Worm (Caenorhabditis elegans): ENCODE data around the gene zyg-11.

zyg-11 gene

DNA sequence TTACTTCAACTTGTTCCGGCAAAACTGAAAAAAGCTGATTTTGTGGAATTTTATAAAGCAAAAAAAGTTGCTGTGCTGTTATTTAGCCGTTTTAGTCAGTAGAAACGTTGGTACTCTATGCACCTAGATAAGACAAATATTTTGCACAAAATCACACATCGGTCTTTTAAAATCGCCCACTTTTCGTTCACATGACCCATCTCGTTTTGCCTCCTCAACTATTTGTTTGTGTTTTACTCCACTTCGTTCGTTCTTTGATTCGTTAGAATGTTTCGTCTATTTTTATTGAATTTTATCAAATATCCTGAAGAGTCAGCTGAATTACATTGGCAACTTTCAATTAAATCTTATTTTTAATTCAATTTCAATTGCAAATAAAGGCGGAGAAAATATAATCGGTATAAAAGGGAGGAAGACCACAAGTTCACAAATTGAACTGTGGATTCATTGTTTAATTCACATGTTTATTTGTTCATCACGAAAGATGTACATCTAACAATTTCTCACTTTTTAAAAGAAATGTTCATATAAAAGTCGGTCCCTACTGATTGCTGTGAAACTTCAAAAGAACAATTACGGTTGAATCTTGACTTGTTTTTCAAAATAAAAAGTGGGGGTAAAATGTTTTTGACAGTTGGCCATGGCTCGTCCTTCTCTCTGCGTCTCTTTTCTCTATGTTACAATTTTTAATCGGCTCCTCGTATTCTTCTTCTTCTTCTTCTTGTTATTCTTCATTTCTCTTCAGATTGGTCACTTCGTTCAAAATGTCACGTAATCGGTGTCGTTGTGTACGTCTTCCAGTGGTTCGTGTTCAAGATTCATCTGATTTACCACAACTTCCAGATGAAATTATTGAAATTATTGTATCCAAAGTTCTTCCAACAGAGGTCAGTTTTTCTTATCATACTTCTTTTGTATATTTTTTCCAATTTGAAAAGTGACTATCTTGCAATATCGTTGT lies 5.1 kb upstream of the zyg-11 start, which contains the start of gene DH11.2 (continued):
- TF ChIP-seq egl-43 (GFP tag; IDR thresholded peaks at IDR 0.05) (no peak), fos-1 (tag; optimal IDR thresholded peaks at IDR 0.05) (no peak), rbr-2 (tag; optimal IDR thresholded peaks at IDR 0.05) (no peak), lir-3 (tag; optimal IDR thresholded peaks at IDR 0.05) (no peak), sdz-12 (GFP tag; optimal IDR thresholded peaks at IDR 0.05) (no peak), Y5F2A.4 (GFP tag; optimal IDR thresholded peaks at IDR 0.05) (no peak), hmg-1.1 (GFP tag; IDR thresholded peaks at IDR 0.05) (no peak), lsy-2 (tag; optimal IDR thresholded peaks at IDR 0.05) (no peak), Y75B8A.6 (GFP tag; IDR thresholded peaks at IDR 0.05) (no peak), lin-1 (GFP tag; IDR thresholded peaks at IDR 0.05) (no peak), cey-2 (tag; optimal IDR thresholded peaks at IDR 0.05; ENCODE audit: borderline replicate concordance, insufficient read depth) (no peak), jun-1 (tag; optimal IDR thresholded peaks at IDR 0.05) (no peak), mep-1 (tag; optimal IDR thresholded peaks at IDR 0.05) (no peak), hlh-30 (tag; optimal IDR thresholded peaks at IDR 0.05; ENCODE audit: insufficient read depth) (peak; percentile 65), nhr-48 (tag; optimal IDR thresholded peaks at IDR 0.05) (peak; percentile 50), nhr-77 (tag; optimal IDR thresholded peaks at IDR 0.05) (peak; percentile 57), madf-9 (GFP tag; conservative IDR thresholded peaks at IDR 0.05) (no peak), nhr-76 (tag; optimal IDR thresholded peaks at IDR 0.05) (no peak), F10B5.3 (tag; optimal IDR thresholded peaks at IDR 0.05) (no peak), vab-7 (GFP tag; IDR thresholded peaks at IDR 0.05) (no peak), zfp-2 (tag; optimal IDR thresholded peaks at IDR 0.05) (no peak), dmd-8 (GFP tag; IDR thresholded peaks at IDR 0.05) (no peak), egl-27 (tag; optimal IDR thresholded peaks at IDR 0.05) (no peak)

DNA sequence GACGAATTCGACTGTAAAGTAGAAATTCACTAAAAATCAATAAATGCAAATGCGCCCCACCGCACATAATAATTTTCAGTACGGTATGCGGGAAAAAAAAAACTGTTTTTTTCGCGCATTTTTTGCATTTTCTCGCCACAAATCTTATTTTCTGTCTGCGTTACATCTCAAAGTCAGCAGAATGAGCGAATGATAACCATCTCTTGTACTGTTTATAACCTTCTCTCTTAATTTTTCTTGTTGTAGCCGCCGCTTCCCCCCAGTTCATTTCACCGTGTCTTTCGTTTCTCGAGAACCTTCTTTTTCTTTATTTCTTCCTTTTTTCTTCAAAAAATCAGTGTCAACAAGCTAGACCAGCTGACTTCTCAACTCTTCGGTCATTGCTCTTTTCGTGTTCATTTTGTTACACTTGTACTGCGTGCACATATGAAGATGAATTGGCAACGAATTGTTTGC lies 2.0 kb upstream of the zyg-11 start:
- TF ChIP-seq D1046.2 (GFP tag; IDR thresholded peaks at IDR 0.05) (no peak), Y5F2A.4 (GFP tag; optimal IDR thresholded peaks at IDR 0.05) (no peak), pqm-1 (tag; optimal IDR thresholded peaks at IDR 0.05) (no peak), hlh-11 (tag; optimal IDR thresholded peaks at IDR 0.05) (peak; percentile 63), mdl-1 (tag; optimal IDR thresholded peaks at IDR 0.05) (no peak), nhr-42 (GFP tag; IDR thresholded peaks at IDR 0.05) (no peak), hif-1 (tag; optimal IDR thresholded peaks at IDR 0.05) (no peak), lin-13 (GFP tag; optimal IDR thresholded peaks at IDR 0.05) (no peak), lir-3 (tag; optimal IDR thresholded peaks at IDR 0.05) (no peak), F10B5.3 (tag; optimal IDR thresholded peaks at IDR 0.05) (no peak), aha-1 (tag) (peak; percentile 79), F49E8.2 (tag; optimal IDR thresholded peaks at IDR 0.05; ENCODE audit: borderline replicate concordance) (no peak), nhr-25 (tag; optimal IDR thresholded peaks at IDR 0.05; ENCODE audit: borderline replicate concordance, insufficient read depth) (peak; percentile 20), tra-1 (GFP tag; IDR thresholded peaks at IDR 0.05) (peak; percentile 24; the same call in 1 of the 2 replicates), zip-11 (GFP tag; IDR thresholded peaks at IDR 0.05) (no peak), ZK337.2 (GFP tag; IDR thresholded peaks at IDR 0.05) (no peak), zag-1 (tag; optimal IDR thresholded peaks at IDR 0.05) (no peak), lim-7 (GFP tag; IDR thresholded peaks at IDR 0.05) (no peak), saeg-2 (GFP tag; IDR thresholded peaks at IDR 0.05) (no peak), aly-2 (tag; optimal IDR thresholded peaks at IDR 0.05) (no peak), T26A8.4 (GFP tag; IDR thresholded peaks at IDR 0.05) (no peak; the same call in 1 of the 2 replicates), gei-8 (GFP tag; optimal IDR thresholded peaks at IDR 0.05) (peak; percentile 11), mes-2 (tag; optimal IDR thresholded peaks at IDR 0.05; ENCODE audit: poor library complexity, severe bottlenecking) (peak; percentile 4), sdz-12 (GFP tag; optimal IDR thresholded peaks at IDR 0.05) (no peak), daf-19 (GFP tag; conservative IDR thresholded peaks at IDR 0.05) (0 out of 2 replicates have a peak, but pooled peaks have one; percentile 17), Y48G9A.11 (GFP tag; IDR thresholded peaks at IDR 0.05) (peak; percentile 51; the same call in 1 of the 2 replicates), snpc-1.2 (GFP tag; IDR thresholded peaks at IDR 0.05) (no peak), T20F7.1 (GFP tag; optimal IDR thresholded peaks at IDR 0.05) (no peak), duxl-1 (tag; optimal IDR thresholded peaks at IDR 0.05; ENCODE audit: poor library complexity) (no peak)
